Worm (Caenorhabditis elegans) whole organism, L2 larva: ENCODE data around the gene F23F1.6.

Experiments used
- C34F6.9 ChIP-seq: fragments of 150-350 bp; optimal IDR thresholded peaks from 2 replicates; lab custom pipeline; 2014; ENCODE audit warnings: missing biosample characterization, missing genetic modification characterization
- F13H6.1 ChIP-seq: sonication (generic microtip); optimal IDR thresholded peaks from 2 replicates; lab custom pipeline; 2016; ENCODE audit warnings: missing genetic modification characterization, missing compliant biosample characterization
- alr-1 ChIP-seq: fragments of 150-350 bp; optimal IDR thresholded peaks from 2 replicates; lab custom pipeline; 2014; ENCODE audit warnings: missing biosample characterization, missing genetic modification characterization
- aly-2 ChIP-seq: fragments of 150-350 bp; optimal IDR thresholded peaks from 2 replicates; lab custom pipeline; 2014; ENCODE audit warnings: missing biosample characterization, missing genetic modification characterization
- blmp-1 ChIP-seq: sonication (generic microtip); optimal IDR thresholded peaks from 2 replicates; lab custom pipeline; 2017; ENCODE audit warnings: missing genetic modification characterization, mild to moderate bottlenecking, missing compliant biosample characterization, antibody characterized with exemption, moderate library complexity; ENCODE audit not compliant: insufficient read depth
- ceh-16 ChIP-seq: fragments of 150-350 bp; optimal IDR thresholded peaks from 2 replicates; lab custom pipeline; 2014; ENCODE audit warnings: missing biosample characterization, missing genetic modification characterization
- ceh-82 ChIP-seq: fragments of 150-350 bp; optimal IDR thresholded peaks from 2 replicates; lab custom pipeline; 2014; ENCODE audit warnings: missing biosample characterization, missing genetic modification characterization
- crh-2 ChIP-seq: sonication (generic microtip); optimal IDR thresholded peaks from 2 replicates; lab custom pipeline; 2017; ENCODE audit warnings: missing biosample characterization, missing genetic modification characterization
- dmd-4 ChIP-seq: sonication (generic microtip); optimal IDR thresholded peaks from 2 replicates; lab custom pipeline; 2017; ENCODE audit warnings: missing biosample characterization, missing genetic modification characterization
- elt-1 ChIP-seq: fragments of 150-350 bp; optimal IDR thresholded peaks from 2 replicates; lab custom pipeline; 2014; ENCODE audit warnings: missing biosample characterization, missing genetic modification characterization
- elt-3 ChIP-seq: sonication (generic microtip); optimal IDR thresholded peaks from 2 replicates; lab custom pipeline; 2017; ENCODE audit warnings: missing biosample characterization, missing genetic modification characterization
- fos-1 ChIP-seq: fragments of 150-350 bp; optimal IDR thresholded peaks from 2 replicates; lab custom pipeline; 2014; ENCODE audit warnings: missing biosample characterization, missing genetic modification characterization
- gmeb-1 ChIP-seq: fragments of 150-350 bp; optimal IDR thresholded peaks from 2 replicates; lab custom pipeline; 2014; ENCODE audit warnings: missing biosample characterization, missing genetic modification characterization
- lin-11 ChIP-seq: fragments of 150-350 bp; sonication (generic microtip); optimal IDR thresholded peaks from 2 replicates; lab custom pipeline; 2014; ENCODE audit warnings: missing biosample characterization, missing genetic modification characterization, inconsistent platforms, mixed read lengths
- lin-13 ChIP-seq: fragments of 150-350 bp; optimal IDR thresholded peaks from 2 replicates; lab custom pipeline; 2014; ENCODE audit warnings: missing biosample characterization, missing genetic modification reagents, missing genetic modification characterization
- lin-39 ChIP-seq: fragments of 150-350 bp; optimal IDR thresholded peaks from 2 replicates; lab custom pipeline; 2014; ENCODE audit warnings: missing biosample characterization, missing genetic modification reagents, missing genetic modification characterization
- lsy-2 ChIP-seq, 2 experiments: fragments of 150-350 bp in 1 of 2; sonication (generic microtip) in 1 of 2; optimal IDR thresholded peaks; 2 replicates each; lab custom pipeline; 2014 to 2017; ENCODE audit warnings: missing biosample characterization in 2 of 2, missing genetic modification characterization in 2 of 2
- mab-5 ChIP-seq: fragments of 150-350 bp; optimal IDR thresholded peaks from 2 replicates; lab custom pipeline; 2014; ENCODE audit warnings: missing biosample characterization, missing genetic modification characterization
- mbf-1 ChIP-seq: sonication (generic microtip); optimal IDR thresholded peaks from 2 replicates; lab custom pipeline; 2017; ENCODE audit warnings: missing biosample characterization, missing genetic modification characterization
- nhr-10 ChIP-seq: sonication (generic microtip); optimal IDR thresholded peaks from 2 replicates; lab custom pipeline; 2017; ENCODE audit warnings: missing biosample characterization, missing genetic modification characterization
- nhr-12 ChIP-seq: fragments of 150-350 bp; optimal IDR thresholded peaks from 2 replicates; lab custom pipeline; 2014; ENCODE audit warnings: missing biosample characterization, missing genetic modification characterization
- nhr-129 ChIP-seq: fragments of 150-350 bp; optimal IDR thresholded peaks from 2 replicates; lab custom pipeline; 2014; ENCODE audit warnings: missing biosample characterization, missing genetic modification characterization
- nhr-21 ChIP-seq: fragments of 150-350 bp; optimal IDR thresholded peaks from 2 replicates; lab custom pipeline; 2014; ENCODE audit warnings: missing biosample characterization, missing genetic modification characterization
- nhr-23 ChIP-seq: fragments of 150-350 bp; optimal IDR thresholded peaks from 2 replicates; lab custom pipeline; 2014; ENCODE audit warnings: missing biosample characterization, missing genetic modification reagents, missing genetic modification characterization
- nhr-25 ChIP-seq: fragments of 150-350 bp; sonication (generic microtip); optimal IDR thresholded peaks from 3 replicates; lab custom pipeline; 2014; ENCODE audit warnings: missing biosample characterization, missing genetic modification characterization
- nhr-6 ChIP-seq: fragments of 150-350 bp; optimal IDR thresholded peaks from 2 replicates; lab custom pipeline; 2014; ENCODE audit warnings: missing biosample characterization, missing genetic modification characterization
- skn-1 ChIP-seq: sonication (generic microtip); optimal IDR thresholded peaks from 2 replicates; lab custom pipeline; 2017; ENCODE audit warnings: missing biosample characterization, missing genetic modification characterization
- sma-3 ChIP-seq: sonication (generic microtip); optimal IDR thresholded peaks from 2 replicates; lab custom pipeline; 2016; ENCODE audit warnings: missing genetic modification reagents, missing genetic modification characterization, missing compliant biosample characterization
- sma-9 ChIP-seq, 2 experiments: fragments of 150-350 bp in 1 of 2; sonication (generic microtip) in 1 of 2; optimal IDR thresholded peaks; 2 replicates each; lab custom pipeline; 2014 to 2016; ENCODE audit warnings: missing genetic modification characterization in 2 of 2, mild to moderate bottlenecking in 1 of 2, missing biosample characterization in 1 of 2, missing compliant biosample characterization in 1 of 2, missing genetic modification reagents in 1 of 2, moderate library complexity in 1 of 2
- snpc-4 ChIP-seq: fragments of 150-350 bp; optimal IDR thresholded peaks from 2 replicates; lab custom pipeline; 2014; ENCODE audit warnings: missing biosample characterization, missing genetic modification characterization
- unc-39 ChIP-seq: fragments of 150-350 bp; optimal IDR thresholded peaks from 2 replicates; lab custom pipeline; 2014; ENCODE audit warnings: missing biosample characterization, missing genetic modification characterization
- unc-62 ChIP-seq: fragments of 150-350 bp; optimal IDR thresholded peaks from 2 replicates; lab custom pipeline; 2014; ENCODE audit warnings: missing biosample characterization, missing genetic modification reagents, missing genetic modification characterization
- zag-1 ChIP-seq: fragments of 150-350 bp; optimal IDR thresholded peaks from 2 replicates; lab custom pipeline; 2014; ENCODE audit warnings: missing biosample characterization, missing genetic modification characterization
- ztf-1 ChIP-seq: fragments of 200-800 bp; sonication (Bioruptor generic); conservative IDR thresholded peaks from 2 replicates; pipeline ENCODE4 v1.3.6; 2022; ENCODE audit warnings: missing genetic modification characterization, missing compliant biosample characterization
- ztf-11 ChIP-seq: sonication (generic microtip); optimal IDR thresholded peaks from 2 replicates; lab custom pipeline; 2017; ENCODE audit warnings: missing biosample characterization, missing genetic modification characterization
- ztf-4 ChIP-seq: fragments of 150-350 bp; optimal IDR thresholded peaks from 2 replicates; lab custom pipeline; 2014; ENCODE audit warnings: missing biosample characterization, missing genetic modification characterization

The F23F1.6 gene

ce11 chrII:37213-37612 is at the start of gene F23F1.6:
F23F1.6 (minus strand) TSS chrII:37313.
- TF ChIP-seq snpc-4 (tag; lab: Kevin White, UChicago) (no peak), mab-5 (no peak), mbf-1 (tag; lab: Kevin White, UChicago) (no peak), nhr-129 (no peak), zag-1 (tag; lab: Kevin White, UChicago) (no peak), aly-2 (tag; lab: Kevin White, UChicago) (no peak), nhr-6 (tag; lab: Kevin White, UChicago) (no peak), ztf-4 (no peak), skn-1 (no peak), blmp-1 (no peak), nhr-25 (tag; lab: Kevin White, UChicago) (no peak), unc-62 (GFP tag; lab: Kevin White, UChicago) (no peak), crh-2 (no peak), unc-39 (tag; lab: Kevin White, UChicago) (no peak), nhr-21 (tag; lab: Kevin White, UChicago) (no peak), sma-9 (GFP tag; optimal IDR thresholded peaks at IDR 0.05; lab: Kevin White, UChicago) (no peak), sma-9 (tag; optimal IDR thresholded peaks at IDR 0.05; lab: Kevin White, UChicago) (no peak), dmd-4 (tag; lab: Kevin White, UChicago) (no peak), alr-1 (tag; lab: Kevin White, UChicago) (no peak)

- TF ChIP-seq C34F6.9 (tag; lab: Kevin White, UChicago) (no peak), ztf-1 (GFP tag; lab: Robert Waterston, UW) (no peak), nhr-10 (tag; lab: Kevin White, UChicago) (no peak), nhr-6 (tag; lab: Kevin White, UChicago) (no peak), elt-1 (tag; lab: Kevin White, UChicago) (no peak), lin-39 (tag; lab: Kevin White, UChicago) (no peak), F13H6.1 (tag; lab: Kevin White, UChicago) (no peak), ceh-82 (no peak), aly-2 (tag; lab: Kevin White, UChicago) (no peak), dmd-4 (tag; lab: Kevin White, UChicago) (no peak), sma-3 (no peak), gmeb-1 (no peak), nhr-23 (no peak), nhr-12 (tag; lab: Kevin White, UChicago) (no peak), mab-5 (no peak), unc-62 (GFP tag; lab: Kevin White, UChicago) (no peak), fos-1 (tag; lab: Kevin White, UChicago) (no peak), lsy-2 (tag; optimal IDR thresholded peaks at IDR 0.05; lab: Kevin White, UChicago) (no peak)
- TF ChIP-seq, all 48 proteins: peak for 0
Observed at ce11 chrII:86794-87193, 49.7 kb upstream of the F23F1.6 start.

- TF ChIP-seq aly-2 (tag; lab: Kevin White, UChicago) = no peak
- no peak for TF ChIP-seq ceh-16 (tag; lab: Kevin White, UChicago)
- TF ChIP-seq, all 48 proteins: peak for 0
Observed at ce11 chrII:84134-84533, 47.0 kb upstream of the F23F1.6 start, which contains the start of gene C50D2.6. C50D2.6 (plus strand) TSS chrII:84434.

ce11 chrII:79166-79565 is 42.1 kb upstream of the F23F1.6 start, which contains the start of gene C23H3.9:
C23H3.9 (minus strand) TSS chrII:79266.
- TF ChIP-seq blmp-1 (no peak), lin-11 (tag; lab: Kevin White, UChicago) (no peak), elt-3 (tag; lab: Kevin White, UChicago) (no peak), gmeb-1 (no peak), nhr-21 (tag; lab: Kevin White, UChicago) (no peak), lin-39 (tag; lab: Kevin White, UChicago) (no peak), ztf-11 (no peak), nhr-12 (tag; lab: Kevin White, UChicago) (no peak), C34F6.9 (tag; lab: Kevin White, UChicago) (no peak), unc-62 (GFP tag; lab: Kevin White, UChicago) (no peak), unc-39 (tag; lab: Kevin White, UChicago) (no peak), lin-13 (GFP tag; lab: Kevin White, UChicago) (no peak), sma-9 (GFP tag; optimal IDR thresholded peaks at IDR 0.05; lab: Kevin White, UChicago) (no peak), sma-9 (tag; optimal IDR thresholded peaks at IDR 0.05; lab: Kevin White, UChicago) (no peak), lsy-2 (tag; optimal IDR thresholded peaks at IDR 0.05; lab: Kevin White, UChicago) (no peak), dmd-4 (tag; lab: Kevin White, UChicago) (no peak), elt-1 (tag; lab: Kevin White, UChicago) (no peak), ztf-1 (GFP tag; lab: Robert Waterston, UW) (no peak), mbf-1 (tag; lab: Kevin White, UChicago) (no peak), alr-1 (tag; lab: Kevin White, UChicago) (no peak)
- TF ChIP-seq, all 48 proteins: peak for 0
